Worm (Caenorhabditis elegans) whole organism, L4 larva: ENCODE measurements around the gene ndg-4.

ENCODE experiments used
- T26A8.4 ChIP-seq: fragments of 200-800 bp; sonication (Bioruptor generic); IDR thresholded peaks from 2 replicates; pipeline ENCODE4 v1.3.6; 2022; ENCODE audit warnings: missing genetic modification characterization, missing compliant biosample characterization
- ceh-28 ChIP-seq: fragments of 150-350 bp; optimal IDR thresholded peaks from 2 replicates; lab custom pipeline; 2014; ENCODE audit warnings: missing biosample characterization, missing genetic modification reagents, missing genetic modification characterization
- ceh-82 ChIP-seq: sonication (generic microtip); optimal IDR thresholded peaks from 2 replicates; lab custom pipeline; 2017; ENCODE audit warnings: missing biosample characterization, missing genetic modification characterization
- dpl-1 ChIP-seq: fragments of 150-350 bp; optimal IDR thresholded peaks from 2 replicates; lab custom pipeline; 2014; ENCODE audit warnings: missing biosample characterization, missing genetic modification reagents, missing genetic modification characterization
- fkh-10 ChIP-seq: fragments of 150-350 bp; optimal IDR thresholded peaks from 2 replicates; lab custom pipeline; 2014; ENCODE audit warnings: missing biosample characterization, missing genetic modification reagents, missing genetic modification characterization
- lin-13 ChIP-seq: fragments of 150-350 bp; optimal IDR thresholded peaks from 2 replicates; lab custom pipeline; 2014; ENCODE audit warnings: missing biosample characterization, missing genetic modification reagents, missing genetic modification characterization
- madf-9 ChIP-seq: fragments of 200-800 bp; sonication (Bioruptor generic); conservative IDR thresholded peaks from 2 replicates; pipeline ENCODE4 v1.3.6; 2022; ENCODE audit warnings: missing genetic modification reagents, missing genetic modification characterization, missing compliant biosample characterization
- mdl-1 ChIP-seq, 2 experiments: fragments of 150-350 bp in 1 of 2; sonication (generic microtip) in 1 of 2; optimal IDR thresholded peaks; 2 replicates each; lab custom pipeline; 2014 to 2017; ENCODE audit warnings: missing biosample characterization in 2 of 2, missing genetic modification characterization in 2 of 2
- mes-2 ChIP-seq: sonication (generic microtip); optimal IDR thresholded peaks from 2 replicates; lab custom pipeline; 2016; ENCODE audit warnings: missing genotype, mild to moderate bottlenecking, missing genetic modification characterization, missing compliant biosample characterization; ENCODE audit not compliant: poor library complexity, severe bottlenecking
- pqm-1 ChIP-seq: sonication (generic microtip); optimal IDR thresholded peaks from 2 replicates; lab custom pipeline; 2017; ENCODE audit warnings: missing biosample characterization, missing genetic modification characterization
- snpc-4 ChIP-seq: fragments of 150-350 bp; optimal IDR thresholded peaks from 2 replicates; lab custom pipeline; 2014; ENCODE audit warnings: missing biosample characterization, missing genetic modification characterization
- tag-97 ChIP-seq: fragments of 200-800 bp; sonication (Bioruptor generic); IDR thresholded peaks from 2 replicates; pipeline ENCODE4 v1.3.6; 2022; ENCODE audit warnings: missing genetic modification characterization, missing compliant biosample characterization
- unc-130 ChIP-seq: sonication (generic microtip); optimal IDR thresholded peaks from 2 replicates; lab custom pipeline; 2016; ENCODE audit warnings: missing genetic modification reagents, missing genetic modification characterization, missing compliant biosample characterization

- TF ChIP-seq mes-2 (tag; lab: Kevin White, UChicago): no peak
- no peak for TF ChIP-seq lin-13 (GFP tag; lab: Kevin White, UChicago)
- TF ChIP-seq unc-130 (GFP tag; lab: Kevin White, UChicago): no peak
- TF ChIP-seq madf-9: no peak
- TF ChIP-seq T26A8.4 (GFP tag; lab: Robert Waterston, UW): no peak
- TF ChIP-seq pqm-1 (tag; lab: Kevin White, UChicago): peak; percentile 33
- TF ChIP-seq ceh-28 (tag; lab: Kevin White, UChicago): no peak
- no peak for TF ChIP-seq snpc-4 (tag; lab: Kevin White, UChicago)
- no peak for TF ChIP-seq tag-97 (GFP tag; lab: Robert Waterston, UW)
- TF ChIP-seq ceh-82 (tag; lab: Kevin White, UChicago): no peak
- TF ChIP-seq mdl-1 (tag; optimal IDR thresholded peaks at IDR 0.05; lab: Kevin White, UChicago): no peak
- no peak for TF ChIP-seq dpl-1
- no peak for TF ChIP-seq fkh-10 (GFP tag; lab: Kevin White, UChicago)
Measured at ce11 chrIII:4493008-4493777, 26.0 kb upstream of the ndg-4 start.
